Fruit fly (Drosophila melanogaster) whole organism, embryonic: ENCODE measurements around the gene CG15539.

Source experiments
- B-H1 ChIP-seq: fragments of 200-800 bp; sonication (Bioruptor generic); IDR thresholded peaks from 3 replicates; pipeline ENCODE4 v1.3.6; 2022; ENCODE audit warnings: missing biosample characterization, missing genetic modification characterization
- BtbVII ChIP-seq: fragments of 200-800 bp; sonication (Bioruptor generic); optimal IDR thresholded peaks from 3 replicates; lab custom pipeline; 2017; ENCODE audit warnings: missing biosample characterization, mild to moderate bottlenecking, missing genetic modification characterization
- CG10274 ChIP-seq: fragments of 200-800 bp; sonication (Bioruptor generic); optimal IDR thresholded peaks from 3 replicates; lab custom pipeline; 2017; ENCODE audit warnings: missing biosample characterization, mild to moderate bottlenecking, missing genetic modification characterization
- CG10462 ChIP-seq: fragments of 200-800 bp; sonication (Bioruptor generic); optimal IDR thresholded peaks from 2 replicates; lab custom pipeline; 2016; ENCODE audit warnings: missing biosample characterization, missing genetic modification characterization
- CG10654 ChIP-seq: fragments of 200-800 bp; sonication (Bioruptor generic); optimal IDR thresholded peaks from 2 replicates; lab custom pipeline; 2016; ENCODE audit warnings: missing biosample characterization, missing genetic modification characterization
- CG11504 ChIP-seq: fragments of 200-800 bp; sonication (Bioruptor generic); optimal IDR thresholded peaks from 3 replicates; lab custom pipeline; 2019; ENCODE audit warnings: missing biosample characterization, mild to moderate bottlenecking, missing genetic modification characterization, moderate library complexity
- CG12071 ChIP-seq: fragments of 200-800 bp; sonication (Bioruptor generic); optimal IDR thresholded peaks from 3 replicates; lab custom pipeline; 2018; ENCODE audit warnings: missing biosample characterization, mild to moderate bottlenecking, missing genetic modification characterization
- CG13296 ChIP-seq: fragments of 200-800 bp; sonication (Bioruptor generic); optimal IDR thresholded peaks from 3 replicates; lab custom pipeline; 2018; ENCODE audit warnings: missing biosample characterization, mild to moderate bottlenecking, missing genetic modification characterization
- CG14050 ChIP-seq: fragments of 200-800 bp; sonication (Bioruptor generic); IDR thresholded peaks from 3 replicates; pipeline ENCODE4 v1.3.6; 2022; ENCODE audit warnings: missing biosample characterization, missing genetic modification characterization
- CG15011 ChIP-seq: fragments of 200-800 bp; sonication (Bioruptor generic); optimal IDR thresholded peaks from 3 replicates; lab custom pipeline; 2018; ENCODE audit warnings: missing biosample characterization, mild to moderate bottlenecking, missing genetic modification characterization
- CG1529 ChIP-seq: fragments of 200-800 bp; sonication (Bioruptor generic); optimal IDR thresholded peaks from 3 replicates; lab custom pipeline; 2018; ENCODE audit warnings: missing biosample characterization, missing genetic modification characterization
- CG16813 ChIP-seq: fragments of 200-800 bp; sonication (Bioruptor generic); IDR thresholded peaks from 3 replicates; pipeline ENCODE4 v1.3.6; 2022; ENCODE audit warnings: missing biosample characterization, missing genetic modification characterization; ENCODE audit not compliant: partially characterized antibody
- CG17361 ChIP-seq: fragments of 200-800 bp; sonication (Bioruptor generic); IDR thresholded peaks from 3 replicates; pipeline ENCODE4 v1.3.6; 2022; ENCODE audit warnings: missing biosample characterization, missing genetic modification characterization
- CG17802 ChIP-seq: fragments of 200-800 bp; sonication (Bioruptor generic); optimal IDR thresholded peaks from 2 replicates; lab custom pipeline; 2018; ENCODE audit warnings: missing biosample characterization, mild to moderate bottlenecking, missing genetic modification characterization, moderate library complexity
- CG2116 ChIP-seq: fragments of 200-800 bp; sonication (Bioruptor generic); optimal IDR thresholded peaks from 3 replicates; lab custom pipeline; 2018; ENCODE audit warnings: missing biosample characterization, mild to moderate bottlenecking, missing genetic modification characterization
- CG2129 ChIP-seq: fragments of 200-800 bp; sonication (Bioruptor generic); IDR thresholded peaks from 2 replicates; pipeline ENCODE4 v1.3.6; 2022; ENCODE audit warnings: missing biosample characterization, missing genetic modification characterization; ENCODE audit not compliant: partially characterized antibody
- CG2199 ChIP-seq: fragments of 200-800 bp; sonication (Bioruptor generic); IDR thresholded peaks from 3 replicates; pipeline ENCODE4 v1.3.6; 2022; ENCODE audit warnings: missing biosample characterization, missing genetic modification characterization
- CG2678 ChIP-seq: fragments of 200-800 bp; sonication (Bioruptor generic); optimal IDR thresholded peaks from 3 replicates; lab custom pipeline; 2019; ENCODE audit warnings: missing biosample characterization, mild to moderate bottlenecking, missing genetic modification characterization, moderate library complexity
- CG30020 ChIP-seq: fragments of 200-800 bp; optimal IDR thresholded peaks from 2 replicates; lab custom pipeline; 2019; ENCODE audit warnings: missing biosample characterization, mild to moderate bottlenecking, missing genetic modification characterization, moderate library complexity
- CG3726 ChIP-seq: fragments of 200-800 bp; sonication (Bioruptor generic); IDR thresholded peaks from 3 replicates; pipeline ENCODE4, ENCODE4 v1.3.6; 2022; ENCODE audit warnings: missing biosample characterization, missing genetic modification characterization
- CG7987 ChIP-seq: fragments of 200-800 bp; sonication (Bioruptor generic); optimal IDR thresholded peaks from 2 replicates; lab custom pipeline; 2018; ENCODE audit warnings: missing biosample characterization, mild to moderate bottlenecking, missing genetic modification characterization, moderate library complexity
- CG9215 ChIP-seq: fragments of 200-800 bp; sonication (Bioruptor generic); IDR thresholded peaks from 2 replicates; pipeline ENCODE4 v1.3.6; 2022; ENCODE audit warnings: missing biosample characterization, missing genetic modification characterization
- CG9727 ChIP-seq: fragments of 200-800 bp; sonication (Bioruptor generic); optimal IDR thresholded peaks from 3 replicates; lab custom pipeline; 2017; ENCODE audit warnings: missing biosample characterization, mild to moderate bottlenecking, missing genetic modification characterization
- CG9797 ChIP-seq: fragments of 200-800 bp; sonication (Bioruptor generic); optimal IDR thresholded peaks from 3 replicates; lab custom pipeline; 2018; ENCODE audit warnings: missing biosample characterization, mild to moderate bottlenecking, missing genetic modification characterization
- Dad ChIP-seq: fragments of 200-800 bp; sonication (Bioruptor generic); optimal IDR thresholded peaks from 3 replicates; lab custom pipeline; 2016; ENCODE audit warnings: missing biosample characterization, missing genetic modification characterization
- Hand ChIP-seq: fragments of 200-800 bp; sonication (Bioruptor generic); optimal IDR thresholded peaks from 2 replicates; lab custom pipeline; 2017; ENCODE audit warnings: mild to moderate bottlenecking, missing biosample characterization, missing genetic modification reagents, missing genetic modification characterization
- HmgD ChIP-seq: fragments of 200-800 bp; sonication (Bioruptor generic); optimal IDR thresholded peaks from 3 replicates; lab custom pipeline; 2016; ENCODE audit warnings: missing biosample characterization, missing genetic modification characterization
- Hr3 ChIP-seq: fragments of 200-800 bp; sonication (Bioruptor generic); optimal IDR thresholded peaks from 3 replicates; lab custom pipeline; 2016; ENCODE audit warnings: missing biosample characterization, missing genetic modification characterization
- MTF-1 ChIP-seq: fragments of 200-800 bp; sonication (Bioruptor generic); optimal IDR thresholded peaks from 2 replicates; lab custom pipeline; 2018; ENCODE audit warnings: missing biosample characterization, mild to moderate bottlenecking, missing genetic modification characterization, borderline replicate concordance
- Ravus ChIP-seq: fragments of 200-800 bp; sonication (Bioruptor generic); IDR thresholded peaks from 2 replicates; pipeline ENCODE4 v1.3.6; 2022; ENCODE audit warnings: missing biosample characterization, missing genetic modification characterization
- al ChIP-seq: fragments of 200-800 bp; sonication (Bioruptor generic); IDR thresholded peaks from 2 replicates; pipeline ENCODE4 v1.3.6; 2022; ENCODE audit warnings: missing biosample characterization, missing genetic modification characterization
- ash1 ChIP-seq: fragments of 200-800 bp; sonication (Bioruptor generic); optimal IDR thresholded peaks from 2 replicates; lab custom pipeline; 2018; ENCODE audit warnings: missing biosample characterization, mild to moderate bottlenecking, missing genetic modification characterization
- chif ChIP-seq, 2 experiments: fragments of 200-800 bp; sonication (Bioruptor generic); optimal IDR thresholded peaks; 3 replicates each; lab custom pipeline; 2016; ENCODE audit warnings: missing biosample characterization in 2 of 2, missing genetic modification characterization in 2 of 2
- chm ChIP-seq: fragments of 200-800 bp; sonication (Bioruptor generic); IDR thresholded peaks from 2 replicates; pipeline ENCODE4 v1.3.6; 2022; ENCODE audit warnings: missing biosample characterization, missing genetic modification characterization
- cwo ChIP-seq: fragments of 200-800 bp; sonication (Bioruptor generic); optimal IDR thresholded peaks from 3 replicates; lab custom pipeline; 2017; ENCODE audit warnings: missing biosample characterization, missing genetic modification characterization, mild to moderate bottlenecking, moderate library complexity, missing genetic modification reagents
- dimm ChIP-seq: fragments of 200-800 bp; sonication (Bioruptor generic); IDR thresholded peaks from 2 replicates; pipeline ENCODE4 v1.3.6; 2022; ENCODE audit warnings: missing biosample characterization, missing genetic modification characterization
- fd96Cb ChIP-seq: fragments of 200-800 bp; sonication (Bioruptor generic); optimal IDR thresholded peaks from 2 replicates; lab custom pipeline; 2018; ENCODE audit warnings: missing biosample characterization, mild to moderate bottlenecking, missing genetic modification characterization, moderate library complexity
- gcm ChIP-seq: fragments of 200-800 bp; sonication (Bioruptor generic); optimal IDR thresholded peaks from 2 replicates; lab custom pipeline; 2019; ENCODE audit warnings: missing biosample characterization, mild to moderate bottlenecking, missing genetic modification characterization, moderate library complexity
- gcm2 ChIP-seq: fragments of 200-800 bp; sonication (Bioruptor generic); optimal IDR thresholded peaks from 2 replicates; lab custom pipeline; 2016; ENCODE audit warnings: missing biosample characterization, missing genetic modification characterization
- hth ChIP-seq: fragments of >200 bp; optimal IDR thresholded peaks from 2 replicates; lab custom pipeline; 2017; ENCODE audit warnings: inconsistent platforms
- nau ChIP-seq: fragments of 200-800 bp; sonication (Bioruptor generic); optimal IDR thresholded peaks from 3 replicates; lab custom pipeline; 2017; ENCODE audit warnings: missing biosample characterization, mild to moderate bottlenecking, missing genetic modification characterization, missing genetic modification reagents
- nerfin-1 ChIP-seq: fragments of 200-800 bp; sonication (Bioruptor generic); optimal IDR thresholded peaks from 3 replicates; lab custom pipeline; 2019; ENCODE audit warnings: missing biosample characterization, mild to moderate bottlenecking, missing genetic modification characterization, moderate library complexity
- nerfin-2 ChIP-seq: fragments of 200-800 bp; sonication (Bioruptor generic); IDR thresholded peaks from 2 replicates; pipeline ENCODE4 v1.3.6; 2022; ENCODE audit warnings: missing biosample characterization, missing genetic modification characterization; ENCODE audit not compliant: partially characterized antibody
- row ChIP-seq: fragments of 200-800 bp; sonication (Bioruptor generic); IDR thresholded peaks from 3 replicates; pipeline ENCODE4 v1.3.6; 2022; ENCODE audit warnings: missing biosample characterization, missing genetic modification characterization
- sd ChIP-seq: fragments of 200-800 bp; sonication (Bioruptor generic); optimal IDR thresholded peaks from 3 replicates; lab custom pipeline; 2018; ENCODE audit warnings: missing biosample characterization, mild to moderate bottlenecking, missing genetic modification characterization, moderate library complexity
- sisA ChIP-seq: fragments of 200-800 bp; sonication (Bioruptor generic); IDR thresholded peaks from 2 replicates; pipeline ENCODE4 v1.3.6; 2022; ENCODE audit warnings: missing biosample characterization, missing genetic modification characterization
- so ChIP-seq: fragments of 200-800 bp; sonication (Bioruptor generic); IDR thresholded peaks from 3 replicates; pipeline ENCODE4 v1.3.6; 2022; ENCODE audit warnings: missing biosample characterization, missing genetic modification characterization
- tna ChIP-seq: fragments of 200-800 bp; sonication (Bioruptor generic); IDR thresholded peaks from 2 replicates; pipeline ENCODE4 v1.3.6; 2022; ENCODE audit warnings: missing biosample characterization, missing genetic modification characterization; ENCODE audit not compliant: partially characterized antibody
- tx ChIP-seq: fragments of 200-800 bp; sonication (Bioruptor generic); optimal IDR thresholded peaks from 2 replicates; lab custom pipeline; 2016; ENCODE audit warnings: missing biosample characterization, missing genetic modification characterization
- unpg ChIP-seq: fragments of 200-800 bp; sonication (Bioruptor generic); optimal IDR thresholded peaks from 3 replicates; lab custom pipeline; 2018; ENCODE audit warnings: missing biosample characterization, mild to moderate bottlenecking, missing genetic modification characterization, moderate library complexity
- vnd ChIP-seq: fragments of 200-800 bp; sonication (Bioruptor generic); IDR thresholded peaks from 3 replicates; pipeline ENCODE4 v1.3.6; 2022; ENCODE audit warnings: missing biosample characterization, missing genetic modification characterization; ENCODE audit not compliant: partially characterized antibody
- wor ChIP-seq: fragments of 200-800 bp; sonication (Bioruptor generic); IDR thresholded peaks from 2 replicates; pipeline ENCODE4 v1.3.6; 2022; ENCODE audit warnings: missing biosample characterization, missing genetic modification characterization

Gene CG15539

dm6 chr3R:30536432-30536831 is 30.6 kb downstream of the CG15539 start (continued):
- TF ChIP-seq fd96Cb (tag; lab: Kevin White, UChicago) (no peak), cwo (GFP tag; lab: Kevin White, UChicago) (no peak), gcm (GFP tag; lab: Kevin White, UChicago) (no peak), CG9797 (no peak), tna (GFP tag; lab: Robert Waterston, UW) (no peak), CG2129 (GFP tag; lab: Robert Waterston, UW) (no peak), CG3726 (GFP tag; lab: Robert Waterston, UW) (no peak), gcm2 (GFP tag; lab: Kevin White, UChicago) (no peak), CG17802 (tag; lab: Kevin White, UChicago) (no peak), CG2678 (tag; lab: Kevin White, UChicago) (no peak), chif (GFP tag; optimal IDR thresholded peaks at IDR 0.05; lab: Kevin White, UChicago) (no peak), unpg (peak; percentile 35), al (GFP tag; lab: Robert Waterston, UW) (no peak), so (GFP tag; lab: Robert Waterston, UW) (no peak), CG12071 (GFP tag; lab: Kevin White, UChicago) (no peak), CG7987 (no peak), CG10462 (GFP tag; lab: Kevin White, UChicago) (no peak), CG11504 (tag; lab: Kevin White, UChicago) (no peak), B-H1 (GFP tag; lab: Robert Waterston, UW) (no peak), BtbVII (no peak), Hr3 (GFP tag; lab: Kevin White, UChicago) (peak; percentile 13), CG9215 (GFP tag; lab: Robert Waterston, UW) (no peak), tx (no peak), CG15011 (GFP tag; lab: Kevin White, UChicago) (no peak), sisA (GFP tag; lab: Robert Waterston, UW) (no peak), ash1 (GFP tag; lab: Kevin White, UChicago) (no peak), CG2116 (GFP tag; lab: Kevin White, UChicago) (no peak), CG2199 (GFP tag; lab: Robert Waterston, UW) (no peak), CG10654 (no peak), nau (GFP tag; lab: Kevin White, UChicago) (no peak), nerfin-2 (no peak), row (GFP tag; lab: Robert Waterston, UW) (peak; percentile 65; the same call in 2 of the 3 replicates), hth (lab: Kevin White, UChicago) (no peak), CG16813 (GFP tag; lab: Robert Waterston, UW) (no peak), CG14050 (GFP tag; lab: Robert Waterston, UW) (no peak), CG17361 (0 out of 3 replicates have a peak, but pooled peaks have one; percentile 26), CG9727 (GFP tag; lab: Kevin White, UChicago) (no peak), CG30020 (no peak), Ravus (GFP tag; lab: Robert Waterston, UW) (no peak), sd (tag; lab: Kevin White, UChicago) (no peak), chm (no peak), Dad (GFP tag; lab: Kevin White, UChicago) (no peak), HmgD (GFP tag; lab: Kevin White, UChicago) (no peak), MTF-1 (GFP tag; lab: Kevin White, UChicago) (no peak), nerfin-1 (no peak), CG10274 (GFP tag; lab: Kevin White, UChicago) (no peak), dimm (GFP tag; lab: Robert Waterston, UW) (no peak), CG1529 (GFP tag; lab: Kevin White, UChicago) (no peak), vnd (GFP tag; lab: Robert Waterston, UW) (no peak), Hand (no peak), CG13296 (GFP tag; lab: Kevin White, UChicago) (no peak), wor (GFP tag; lab: Robert Waterston, UW) (no peak)
